Worm (Caenorhabditis elegans): ENCODE data around the gene lec-9.

The lec-9 gene

ce11 chrX:17579779-17580178 is 20.5 kb upstream of the lec-9 start, which contains the start of gene frpr-7:
Gene frpr-7, minus strand, starts transcription at chrX:17579879.
- TF ChIP-seq somi-1 (GFP tag; optimal IDR thresholded peaks at IDR 0.05) (no peak), ztf-3 (GFP tag; optimal IDR thresholded peaks at IDR 0.05) (no peak)

- TF ChIP-seq sdz-38 (tag; optimal IDR thresholded peaks at IDR 0.05) (no peak), nhr-80 (tag; optimal IDR thresholded peaks at IDR 0.05) (peak; percentile 55), atf-7 (tag; optimal IDR thresholded peaks at IDR 0.05) (peak; percentile 18), D2030.7 (GFP tag; IDR thresholded peaks at IDR 0.05) (no peak)
Observed at ce11 chrX:17598712-17599111, 1.6 kb upstream of the lec-9 start.

DNA sequence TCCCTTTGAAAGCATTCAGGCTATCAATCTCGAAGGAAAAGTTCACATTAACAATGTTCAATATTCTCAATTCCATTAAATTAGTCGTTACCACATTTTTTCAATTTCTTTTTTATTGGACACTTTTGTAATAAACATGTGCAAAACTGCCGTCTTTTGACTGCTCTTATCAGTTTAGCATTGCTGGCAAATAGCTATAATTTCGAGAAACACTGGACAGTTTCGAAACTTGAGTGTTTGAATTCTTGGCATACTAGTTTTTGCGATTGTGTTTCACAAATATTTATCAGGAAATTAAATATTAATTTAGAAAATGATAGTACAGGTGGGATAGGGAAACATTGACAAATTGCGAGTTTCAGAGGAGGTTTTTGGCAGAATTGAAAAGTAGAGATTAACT is 1.1 kb downstream of the lec-9 start:
- TF ChIP-seq dox-1 (GFP tag; IDR thresholded peaks at IDR 0.05) (0 out of 2 replicates have a peak, but pooled peaks have one; percentile 23), dpl-1 (GFP tag; optimal IDR thresholded peaks at IDR 0.05) (no peak), nhr-80 (tag; optimal IDR thresholded peaks at IDR 0.05) (peak; percentile 73)

ce11 chrX:17609948-17610347 is 9.7 kb downstream of the lec-9 start, which contains the start of gene C16H3.3:
Gene C16H3.3, minus strand, starts transcription at chrX:17610048.
- TF ChIP-seq madf-8 (GFP tag; conservative IDR thresholded peaks at IDR 0.05) = no peak
- no peak for TF ChIP-seq rpc-1 (optimal IDR thresholded peaks at IDR 0.05)
- TF ChIP-seq rpc-1 (tag; optimal IDR thresholded peaks at IDR 0.05) = no peak
- TF ChIP-seq T07F8.4 (tag; optimal IDR thresholded peaks at IDR 0.05) = no peak
- no peak for TF ChIP-seq die-1 (tag; optimal IDR thresholded peaks at IDR 0.05)
- TF ChIP-seq fkh-3 (tag; optimal IDR thresholded peaks at IDR 0.05) = no peak
- no peak for TF ChIP-seq ceh-40 (GFP tag; IDR thresholded peaks at IDR 0.05)
- no peak for TF ChIP-seq unc-130 (GFP tag; optimal IDR thresholded peaks at IDR 0.05)
- no peak for TF ChIP-seq B0019.2 (GFP tag; conservative IDR thresholded peaks at IDR 0.05)
- no peak for TF ChIP-seq repo-1 (tag; optimal IDR thresholded peaks at IDR 0.05)
- no peak for TF ChIP-seq nhr-27 (tag; optimal IDR thresholded peaks at IDR 0.05)
- TF ChIP-seq ztf-6 (GFP tag; IDR thresholded peaks at IDR 0.05) = no peak
- no peak for TF ChIP-seq xnd-1 (tag; optimal IDR thresholded peaks at IDR 0.05)
- TF ChIP-seq lin-35 (GFP tag; optimal IDR thresholded peaks at IDR 0.05) = no peak

- TF ChIP-seq let-526 (GFP tag; IDR thresholded peaks at IDR 0.05) (peak; percentile 63; the same call in 1 of the 2 replicates), T07F8.4 (tag; optimal IDR thresholded peaks at IDR 0.05) (no peak), ceh-79 (tag; optimal IDR thresholded peaks at IDR 0.05) (no peak), ekl-4 (GFP tag; IDR thresholded peaks at IDR 0.05) (no peak), K12H6.12 (tag; optimal IDR thresholded peaks at IDR 0.05) (peak; percentile 25), lin-26 (GFP tag; IDR thresholded peaks at IDR 0.05) (no peak), akir-1 (GFP tag; optimal IDR thresholded peaks at IDR 0.05) (no peak), F10E7.11 (tag; optimal IDR thresholded peaks at IDR 0.05) (no peak), ceh-40 (GFP tag; IDR thresholded peaks at IDR 0.05) (no peak), hsf-1 (GFP tag; IDR thresholded peaks at IDR 0.05) (no peak), F23B12.7 (tag; optimal IDR thresholded peaks at IDR 0.05; ENCODE audit: insufficient read depth) (no peak), attf-3 (GFP tag; conservative IDR thresholded peaks at IDR 0.05) (no peak), xnd-1 (tag; optimal IDR thresholded peaks at IDR 0.05) (no peak), zfh-2 (GFP tag; conservative IDR thresholded peaks at IDR 0.05) (no peak), efl-1 (GFP tag; optimal IDR thresholded peaks at IDR 0.05) (peak; percentile 20), madf-3 (GFP tag; IDR thresholded peaks at IDR 0.05) (no peak), hrde-1 (tag; optimal IDR thresholded peaks at IDR 0.05; ENCODE audit: borderline replicate concordance) (no peak), bed-1 (GFP tag; IDR thresholded peaks at IDR 0.05) (no peak), B0019.2 (GFP tag; conservative IDR thresholded peaks at IDR 0.05) (no peak), repo-1 (tag; optimal IDR thresholded peaks at IDR 0.05) (no peak), lin-35 (GFP tag; optimal IDR thresholded peaks at IDR 0.05) (peak in 1 of 3 experiments; percentile 68), egl-18 (GFP tag; IDR thresholded peaks at IDR 0.05) (no peak), ztf-25 (GFP tag; IDR thresholded peaks at IDR 0.05) (no peak), Y56A3A.18 (GFP tag; IDR thresholded peaks at IDR 0.05) (no peak), fkh-3 (tag; optimal IDR thresholded peaks at IDR 0.05) (no peak), sdz-38 (tag; optimal IDR thresholded peaks at IDR 0.05) (no peak), madf-10 (tag; optimal IDR thresholded peaks at IDR 0.05) (no peak), D2030.7 (GFP tag; IDR thresholded peaks at IDR 0.05) (no peak)
Observed at ce11 chrX:17610406-17610981, 10.2 kb downstream of the lec-9 start.
